Fruit fly (Drosophila melanogaster) whole organism, embryonic: ENCODE data around the gene CG13894.

ENCODE experiments used
- Aef1 ChIP-seq: fragments of 200-800 bp; sonication (Bioruptor generic); IDR thresholded peaks from 3 replicates; pipeline ENCODE4 v1.3.6; 2022; ENCODE audit warnings: missing biosample characterization, missing genetic modification characterization
- Asciz ChIP-seq: fragments of 200-800 bp; sonication (Bioruptor generic); optimal IDR thresholded peaks from 2 replicates; lab custom pipeline; 2017; ENCODE audit warnings: missing biosample characterization, mild to moderate bottlenecking, missing genetic modification characterization, missing genetic modification reagents
- BtbVII ChIP-seq: fragments of 200-800 bp; sonication (Bioruptor generic); optimal IDR thresholded peaks from 3 replicates; lab custom pipeline; 2017; ENCODE audit warnings: missing biosample characterization, mild to moderate bottlenecking, missing genetic modification characterization
- CG12071 ChIP-seq: fragments of 200-800 bp; sonication (Bioruptor generic); optimal IDR thresholded peaks from 3 replicates; lab custom pipeline; 2018; ENCODE audit warnings: missing biosample characterization, mild to moderate bottlenecking, missing genetic modification characterization
- CG12744 ChIP-seq: fragments of 200-800 bp; sonication (Bioruptor generic); optimal IDR thresholded peaks from 2 replicates; lab custom pipeline; 2016; ENCODE audit warnings: missing biosample characterization, missing genetic modification characterization
- CG13296 ChIP-seq: fragments of 200-800 bp; sonication (Bioruptor generic); optimal IDR thresholded peaks from 3 replicates; lab custom pipeline; 2018; ENCODE audit warnings: missing biosample characterization, mild to moderate bottlenecking, missing genetic modification characterization
- CG14441 ChIP-seq: fragments of 200-800 bp; sonication (Bioruptor generic); IDR thresholded peaks from 2 replicates; pipeline ENCODE4 v1.3.6; 2022; ENCODE audit warnings: missing biosample characterization, missing genetic modification characterization
- CG14667 ChIP-seq: fragments of 200-800 bp; sonication (Bioruptor generic); IDR thresholded peaks from 2 replicates; pipeline ENCODE4 v1.3.6; 2022; ENCODE audit warnings: missing biosample characterization, missing genetic modification characterization
- CG14710 ChIP-seq: fragments of 200-800 bp; sonication (Bioruptor generic); optimal IDR thresholded peaks from 3 replicates; lab custom pipeline; 2019; ENCODE audit warnings: missing biosample characterization, mild to moderate bottlenecking, missing genetic modification characterization, moderate library complexity
- CG15011 ChIP-seq: fragments of 200-800 bp; sonication (Bioruptor generic); optimal IDR thresholded peaks from 3 replicates; lab custom pipeline; 2018; ENCODE audit warnings: missing biosample characterization, mild to moderate bottlenecking, missing genetic modification characterization
- CG15073 ChIP-seq: fragments of 200-800 bp; sonication (Bioruptor generic); optimal IDR thresholded peaks from 2 replicates; lab custom pipeline; 2016; ENCODE audit warnings: missing biosample characterization, missing genetic modification characterization
- CG16863 ChIP-seq: fragments of 200-800 bp; sonication (Bioruptor generic); optimal IDR thresholded peaks from 3 replicates; lab custom pipeline; 2016; ENCODE audit warnings: missing biosample characterization, missing genetic modification characterization
- CG2202 ChIP-seq: fragments of 200-800 bp; sonication (Bioruptor generic); optimal IDR thresholded peaks from 2 replicates; lab custom pipeline; 2018; ENCODE audit warnings: missing biosample characterization, mild to moderate bottlenecking, missing genetic modification characterization
- CG30403 ChIP-seq: fragments of 200-800 bp; sonication (Bioruptor generic); optimal IDR thresholded peaks from 3 replicates; lab custom pipeline; 2016; ENCODE audit warnings: missing biosample characterization, missing genetic modification characterization
- CG31365 ChIP-seq: fragments of 200-800 bp; sonication (Bioruptor generic); optimal IDR thresholded peaks from 2 replicates; lab custom pipeline; 2018; ENCODE audit warnings: missing biosample characterization, mild to moderate bottlenecking, missing genetic modification characterization
- CG34422 ChIP-seq: fragments of 200-800 bp; sonication (Bioruptor generic); IDR thresholded peaks from 3 replicates; pipeline ENCODE4 v1.3.6; 2022; ENCODE audit warnings: missing biosample characterization, missing genetic modification characterization
- CG4282 ChIP-seq: fragments of 200-800 bp; sonication (Bioruptor generic); optimal IDR thresholded peaks from 2 replicates; lab custom pipeline; 2016; ENCODE audit warnings: missing biosample characterization, missing genetic modification characterization
- CG4360 ChIP-seq: fragments of 200-800 bp; sonication (Bioruptor generic); IDR thresholded peaks from 2 replicates; pipeline ENCODE4 v1.3.6; 2022; ENCODE audit warnings: missing biosample characterization, missing genetic modification characterization
- CG4424 ChIP-seq: fragments of 200-800 bp; sonication (Bioruptor generic); optimal IDR thresholded peaks from 3 replicates; lab custom pipeline; 2016; ENCODE audit warnings: missing biosample characterization, missing genetic modification characterization
- CG7928 ChIP-seq: fragments of 200-800 bp; sonication (Bioruptor generic); optimal IDR thresholded peaks from 2 replicates; lab custom pipeline; 2017; ENCODE audit warnings: missing biosample characterization, mild to moderate bottlenecking, missing genetic modification characterization
- CG8089 ChIP-seq: fragments of 200-800 bp; sonication (Bioruptor generic); optimal IDR thresholded peaks from 3 replicates; lab custom pipeline; 2016; ENCODE audit warnings: missing biosample characterization, missing genetic modification characterization
- CG8281 ChIP-seq: fragments of 200-800 bp; sonication (Bioruptor generic); optimal IDR thresholded peaks from 2 replicates; lab custom pipeline; 2018; ENCODE audit warnings: missing biosample characterization, mild to moderate bottlenecking, missing genetic modification characterization, moderate library complexity
- D19A ChIP-seq: fragments of 200-800 bp; optimal IDR thresholded peaks from 3 replicates; lab custom pipeline; 2019; ENCODE audit warnings: missing biosample characterization, mild to moderate bottlenecking, missing genetic modification characterization, moderate library complexity
- D19B ChIP-seq: fragments of 200-800 bp; sonication (Bioruptor generic); optimal IDR thresholded peaks from 2 replicates; lab custom pipeline; 2017; ENCODE audit warnings: missing biosample characterization, mild to moderate bottlenecking, missing genetic modification characterization
- Dbx ChIP-seq: fragments of 200-800 bp; sonication (Bioruptor generic); IDR thresholded peaks from 3 replicates; pipeline ENCODE4 v1.3.6; 2022; ENCODE audit warnings: missing biosample characterization, missing genetic modification characterization
- Dek ChIP-seq: fragments of 200-800 bp; sonication (Bioruptor generic); optimal IDR thresholded peaks from 3 replicates; lab custom pipeline; 2019; ENCODE audit warnings: missing biosample characterization, mild to moderate bottlenecking, missing genetic modification characterization, moderate library complexity
- Dip2 ChIP-seq: fragments of 200-800 bp; sonication (Bioruptor generic); IDR thresholded peaks from 2 replicates; pipeline ENCODE4 v1.3.6; 2022; ENCODE audit warnings: missing biosample characterization, missing genetic modification characterization
- Ets97D ChIP-seq: fragments of 200-800 bp; sonication (Bioruptor generic); optimal IDR thresholded peaks from 3 replicates; lab custom pipeline; 2016; ENCODE audit warnings: missing biosample characterization, missing genetic modification characterization
- H15 ChIP-seq: fragments of 200-800 bp; sonication (Bioruptor generic); IDR thresholded peaks from 3 replicates; pipeline ENCODE4 v1.3.6; 2022; ENCODE audit warnings: missing biosample characterization, missing genetic modification characterization
- Hey ChIP-seq: fragments of 200-800 bp; sonication (Bioruptor generic); optimal IDR thresholded peaks from 3 replicates; lab custom pipeline; 2018; ENCODE audit warnings: missing biosample characterization, mild to moderate bottlenecking, missing genetic modification characterization
- Hr3 ChIP-seq: fragments of 200-800 bp; sonication (Bioruptor generic); optimal IDR thresholded peaks from 3 replicates; lab custom pipeline; 2016; ENCODE audit warnings: missing biosample characterization, missing genetic modification characterization
- Hr39 ChIP-seq: fragments of >200 bp; optimal IDR thresholded peaks from 2 replicates; lab custom pipeline; 2017
- Mrtf ChIP-seq: fragments of 200-800 bp; sonication (Bioruptor generic); IDR thresholded peaks from 3 replicates; pipeline ENCODE4 v1.3.6; 2022; ENCODE audit warnings: missing biosample characterization, missing genetic modification characterization
- Ravus ChIP-seq: fragments of 200-800 bp; sonication (Bioruptor generic); IDR thresholded peaks from 2 replicates; pipeline ENCODE4 v1.3.6; 2022; ENCODE audit warnings: missing biosample characterization, missing genetic modification characterization
- Sry-β ChIP-seq: fragments of 200-800 bp; sonication (Bioruptor generic); optimal IDR thresholded peaks from 2 replicates; lab custom pipeline; 2018; ENCODE audit warnings: missing biosample characterization, mild to moderate bottlenecking, missing genetic modification characterization, moderate library complexity
- corto ChIP-seq: fragments of 200-800 bp; sonication (Bioruptor generic); optimal IDR thresholded peaks from 2 replicates; lab custom pipeline; 2016; ENCODE audit warnings: missing biosample characterization, mild to moderate bottlenecking, missing genetic modification characterization, moderate library complexity
- crc ChIP-seq: fragments of 200-800 bp; sonication (Bioruptor generic); optimal IDR thresholded peaks from 2 replicates; lab custom pipeline; 2016; ENCODE audit warnings: missing biosample characterization, missing genetic modification characterization
- dan ChIP-seq: fragments of 200-800 bp; sonication (Bioruptor generic); IDR thresholded peaks from 2 replicates; pipeline ENCODE4 v1.3.6; 2022; ENCODE audit warnings: missing biosample characterization, missing genetic modification characterization
- disco-r ChIP-seq: fragments of 200-800 bp; sonication (Bioruptor generic); optimal IDR thresholded peaks from 2 replicates; lab custom pipeline; 2016; ENCODE audit warnings: missing biosample characterization, missing genetic modification characterization
- dmrt11E ChIP-seq: fragments of 200-800 bp; sonication (Bioruptor generic); optimal IDR thresholded peaks from 3 replicates; lab custom pipeline; 2018; ENCODE audit warnings: missing biosample characterization, mild to moderate bottlenecking, missing genetic modification characterization, moderate library complexity
- ham ChIP-seq: fragments of 200-800 bp; sonication (Bioruptor generic); IDR thresholded peaks from 2 replicates; pipeline ENCODE4 v1.3.6; 2022; ENCODE audit warnings: missing biosample characterization, missing genetic modification characterization
- her ChIP-seq: fragments of 200-800 bp; sonication (Bioruptor generic); optimal IDR thresholded peaks from 2 replicates; lab custom pipeline; 2016; ENCODE audit warnings: missing biosample characterization, missing genetic modification characterization
- jumu ChIP-seq: fragments of 200-800 bp; sonication (Bioruptor generic); optimal IDR thresholded peaks from 3 replicates; lab custom pipeline; 2016; ENCODE audit warnings: missing biosample characterization, missing genetic modification characterization
- lola ChIP-seq, 3 experiments: fragments of >200 bp in 2 of 3; fragments of 200-800 bp in 1 of 3; sonication (Bioruptor generic) in 1 of 3; optimal IDR thresholded peaks; 2 replicates each; lab custom pipeline; 2017 to 2019; ENCODE audit warnings: missing biosample characterization in 3 of 3, missing genetic modification characterization in 3 of 3, mild to moderate bottlenecking in 1 of 3, moderate library complexity in 1 of 3
- row ChIP-seq: fragments of 200-800 bp; sonication (Bioruptor generic); IDR thresholded peaks from 3 replicates; pipeline ENCODE4 v1.3.6; 2022; ENCODE audit warnings: missing biosample characterization, missing genetic modification characterization
- sd ChIP-seq: fragments of 200-800 bp; sonication (Bioruptor generic); optimal IDR thresholded peaks from 3 replicates; lab custom pipeline; 2018; ENCODE audit warnings: missing biosample characterization, mild to moderate bottlenecking, missing genetic modification characterization, moderate library complexity
- sim ChIP-seq: fragments of 200-800 bp; sonication (Bioruptor generic); IDR thresholded peaks from 2 replicates; pipeline ENCODE4 v1.3.6; 2022; ENCODE audit warnings: missing biosample characterization, missing genetic modification characterization
- slp2 ChIP-seq: fragments of 200-800 bp; sonication (Bioruptor generic); optimal IDR thresholded peaks from 2 replicates; lab custom pipeline; 2016; ENCODE audit warnings: missing biosample characterization, missing genetic modification characterization
- sna ChIP-seq: fragments of 200-800 bp; sonication (Bioruptor generic); IDR thresholded peaks from 2 replicates; pipeline ENCODE4 v1.3.6; 2022; ENCODE audit warnings: missing biosample characterization, missing genetic modification characterization; ENCODE audit not compliant: partially characterized antibody
- stwl ChIP-seq: fragments of 200-800 bp; sonication (Bioruptor generic); optimal IDR thresholded peaks from 3 replicates; lab custom pipeline; 2018; ENCODE audit warnings: missing biosample characterization, mild to moderate bottlenecking, missing genetic modification characterization, moderate library complexity

Gene CG13894

DNA sequence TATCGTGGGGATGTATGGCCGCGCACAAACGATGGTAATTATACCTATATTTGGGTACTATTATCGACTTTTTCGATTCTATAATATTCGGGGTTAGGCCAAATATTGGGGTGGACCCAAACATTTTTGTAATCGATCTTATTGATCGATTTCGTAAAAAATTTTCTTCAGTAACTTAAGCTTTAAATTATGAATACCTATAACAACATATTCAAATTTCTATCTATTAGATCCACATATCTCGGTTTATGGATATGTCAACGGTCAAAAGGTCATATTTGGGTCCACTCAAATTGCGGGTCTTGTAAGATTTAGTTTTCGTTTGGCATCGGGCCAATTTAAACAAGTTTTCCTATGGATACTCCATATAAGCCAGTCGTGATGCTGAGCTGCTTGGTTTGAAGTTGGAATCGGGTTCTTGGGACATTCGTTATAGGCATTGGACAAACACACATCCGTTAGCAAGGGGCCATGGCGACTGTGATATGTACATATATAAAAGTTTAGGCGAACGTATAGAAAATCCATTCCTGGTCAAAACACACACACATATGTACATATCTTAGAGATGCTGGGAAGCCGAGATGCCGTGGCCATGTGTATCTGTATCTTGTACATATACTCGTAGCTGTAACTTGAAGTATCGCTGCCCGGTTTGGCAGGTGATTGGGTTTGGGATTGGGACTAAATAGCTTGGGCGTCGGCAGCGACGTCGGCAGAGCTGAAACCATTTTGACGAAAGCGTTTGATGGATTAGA is 1.4 kb upstream of the CG13894 start:
- TF ChIP-seq sd (tag; lab: Kevin White, UChicago) (no peak), CG2202 (peak; percentile 35), crc (peak; percentile 33), sna (no peak), Mrtf (GFP tag; lab: Robert Waterston, UW) (no peak), Dbx (no peak), CG8089 (GFP tag; lab: Kevin White, UChicago) (no peak), Sry-β (GFP tag; lab: Kevin White, UChicago) (no peak), D19B (GFP tag; lab: Kevin White, UChicago) (peak; percentile 49), CG12071 (GFP tag; lab: Kevin White, UChicago) (peak; percentile 61), BtbVII (GFP tag; lab: Kevin White, UChicago) (peak; percentile 71), CG12744 (peak; percentile 9), CG7928 (GFP tag; lab: Kevin White, UChicago) (peak; percentile 24), row (GFP tag; lab: Robert Waterston, UW) (peak; percentile 53), H15 (GFP tag; lab: Robert Waterston, UW) (peak; percentile 56; the same call in 2 of the 3 replicates), Dek (tag; lab: Kevin White, UChicago) (peak; percentile 21), Hey (no peak), Asciz (peak; percentile 59), CG14667 (GFP tag; lab: Robert Waterston, UW) (peak; percentile 24; the same call in 1 of the 2 replicates), lola (GFP tag; optimal IDR thresholded peaks at IDR 0.05; lab: Kevin White, UChicago) (peak in 1 of 3 experiments; percentile 44), Ravus (GFP tag; lab: Robert Waterston, UW) (no peak), D19A (tag; lab: Kevin White, UChicago) (peak; percentile 58), CG14441 (GFP tag; lab: Robert Waterston, UW) (0 out of 2 replicates have a peak, but pooled peaks have one; percentile 30), disco-r (GFP tag; lab: Kevin White, UChicago) (no peak), dan (GFP tag; lab: Robert Waterston, UW) (no peak), CG14710 (tag; lab: Kevin White, UChicago) (peak; percentile 56), Aef1 (GFP tag; lab: Robert Waterston, UW) (no peak), slp2 (GFP tag; lab: Kevin White, UChicago) (no peak), her (GFP tag; lab: Kevin White, UChicago) (peak; percentile 57), CG15011 (peak; percentile 38), CG13296 (peak; percentile 72), CG8281 (tag; lab: Kevin White, UChicago) (peak; percentile 6), CG30403 (GFP tag; lab: Kevin White, UChicago) (peak; percentile 53), ham (GFP tag; lab: Robert Waterston, UW) (no peak), CG15073 (GFP tag; lab: Kevin White, UChicago) (no peak), corto (GFP tag; lab: Kevin White, UChicago) (no peak), jumu (GFP tag; lab: Kevin White, UChicago) (no peak), CG16863 (GFP tag; lab: Kevin White, UChicago) (no peak), CG4360 (GFP tag; lab: Robert Waterston, UW) (no peak), CG4282 (GFP tag; lab: Kevin White, UChicago) (peak; percentile 1), Hr3 (GFP tag; lab: Kevin White, UChicago) (no peak), sim (GFP tag; lab: Robert Waterston, UW) (no peak), CG34422 (GFP tag; lab: Robert Waterston, UW) (0 out of 3 replicates have a peak, but pooled peaks have one; percentile 44), Hr39 (lab: Kevin White, UChicago) (no peak), CG31365 (tag; lab: Kevin White, UChicago) (peak; percentile 42), CG4424 (GFP tag; lab: Kevin White, UChicago) (peak; percentile 28), Ets97D (GFP tag; lab: Kevin White, UChicago) (no peak), dmrt11E (tag; lab: Kevin White, UChicago) (peak; percentile 22), Dip2 (GFP tag; lab: Robert Waterston, UW) (no peak), stwl (tag; lab: Kevin White, UChicago) (no peak)
